Worm (Caenorhabditis elegans): ENCODE measurements around the gene ZK470.1.

The ZK470.1 gene

ce11 chrX:4146798-4147543 is 16.5 kb upstream of the ZK470.1 start:
- TF ChIP-seq Y53G8AR.9 (GFP tag; conservative IDR thresholded peaks at IDR 0.05) (peak; percentile 7; the same call in 1 of the 2 replicates), Y95B8A.8 (GFP tag; IDR thresholded peaks at IDR 0.05) (no peak), B0336.3 (GFP tag; IDR thresholded peaks at IDR 0.05) (peak; percentile 4; the same call in 1 of the 2 replicates), ceh-100 (GFP tag; IDR thresholded peaks at IDR 0.05) (peak; percentile 12; the same call in 1 of the 2 replicates), lin-35 (GFP tag; optimal IDR thresholded peaks at IDR 0.05) (peak in 1 of 3 experiments; percentile 8), ama-1 (optimal IDR thresholded peaks at IDR 0.05) (peak; percentile 71), ama-1 (GFP tag; optimal IDR thresholded peaks at IDR 0.05) (peak in 1 of 2 experiments; percentile 36), madf-6 (GFP tag; IDR thresholded peaks at IDR 0.05) (no peak)

DNA sequence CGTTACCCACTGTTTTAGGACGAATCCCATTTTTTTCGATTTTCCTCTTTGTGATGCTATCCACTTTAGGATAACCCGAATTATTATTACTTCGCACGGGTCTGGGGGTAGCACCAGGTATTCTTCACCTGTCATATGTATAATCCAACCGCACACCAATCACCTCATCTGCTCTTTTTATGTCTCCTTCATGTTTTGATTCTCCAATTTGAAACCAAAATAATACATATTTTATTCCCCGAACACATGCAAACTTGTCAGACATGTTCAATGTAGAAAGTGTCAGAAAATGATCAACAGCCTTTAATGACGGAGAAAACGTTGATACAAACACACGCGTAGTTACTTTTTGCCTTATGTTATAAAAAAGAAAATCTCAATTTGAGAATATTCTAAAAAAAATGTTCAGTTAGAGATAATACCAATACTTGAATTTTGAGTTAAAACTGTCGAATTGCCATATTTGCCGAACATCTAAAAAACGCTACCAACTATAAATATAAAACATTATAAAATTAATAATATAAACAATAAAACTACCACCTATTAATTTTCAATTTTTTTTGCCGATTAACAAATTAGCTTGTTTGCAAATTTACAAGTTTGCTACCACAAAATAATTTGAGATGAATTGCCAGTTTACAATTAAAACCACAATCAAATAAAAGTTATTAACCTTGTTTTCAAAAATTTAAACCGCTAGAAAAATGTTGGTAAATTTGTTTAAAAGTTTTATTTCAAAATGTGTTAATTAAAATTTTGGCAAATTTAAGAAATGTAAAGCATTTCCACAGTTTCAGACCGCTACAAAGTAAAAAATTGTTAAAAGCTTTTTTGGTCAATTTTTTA is 15.7 kb upstream of the ZK470.1 start:
- TF ChIP-seq athp-1 (tag; optimal IDR thresholded peaks at IDR 0.05) (peak; percentile 75), F39B2.1 (GFP tag; IDR thresholded peaks at IDR 0.05) (peak; percentile 43), Y79H2A.3 (GFP tag; conservative IDR thresholded peaks at IDR 0.05) (no peak), F33H1.4 (GFP tag; IDR thresholded peaks at IDR 0.05) (no peak), F57C9.4 (tag; optimal IDR thresholded peaks at IDR 0.05) (peak; percentile 56), cebp-2 (GFP tag; IDR thresholded peaks at IDR 0.05) (no peak), attf-3 (GFP tag; conservative IDR thresholded peaks at IDR 0.05) (no peak), tbx-9 (tag; optimal IDR thresholded peaks at IDR 0.05; ENCODE audit: borderline replicate concordance) (peak; percentile 23), K11D2.4 (GFP tag; IDR thresholded peaks at IDR 0.05) (no peak), lin-40 (tag; optimal IDR thresholded peaks at IDR 0.05) (peak; percentile 55), nhr-80 (tag; optimal IDR thresholded peaks at IDR 0.05) (peak; percentile 48), pbrm-1 (GFP tag; IDR thresholded peaks at IDR 0.05) (peak; percentile 74; the same call in 1 of the 2 replicates), madf-3 (GFP tag; IDR thresholded peaks at IDR 0.05) (peak; percentile 70), C06A6.2 (GFP tag; conservative IDR thresholded peaks at IDR 0.05) (peak; percentile 27), atf-7 (tag; optimal IDR thresholded peaks at IDR 0.05) (peak; percentile 59), lsl-1 (GFP tag; optimal IDR thresholded peaks at IDR 0.05) (no peak), egrh-3 (GFP tag; IDR thresholded peaks at IDR 0.05) (no peak), dpff-1 (tag; optimal IDR thresholded peaks at IDR 0.05) (peak; percentile 71), nhr-27 (tag; optimal IDR thresholded peaks at IDR 0.05) (no peak), F23B12.7 (tag; optimal IDR thresholded peaks at IDR 0.05; ENCODE audit: insufficient read depth) (peak; percentile 3), ceh-79 (tag; optimal IDR thresholded peaks at IDR 0.05) (no peak), Y53G8AR.9 (GFP tag; conservative IDR thresholded peaks at IDR 0.05) (peak; percentile 59), F57A8.1 (GFP tag; optimal IDR thresholded peaks at IDR 0.05) (no peak), nhr-120 (GFP tag; IDR thresholded peaks at IDR 0.05) (no peak), F10E7.11 (tag; optimal IDR thresholded peaks at IDR 0.05) (peak; percentile 50), hmg-20 (GFP tag; IDR thresholded peaks at IDR 0.05) (no peak; the same call in 1 of the 2 replicates), B0336.3 (GFP tag; IDR thresholded peaks at IDR 0.05) (peak; percentile 60), lsy-27 (tag; optimal IDR thresholded peaks at IDR 0.05; ENCODE audit: borderline replicate concordance, insufficient read depth) (no peak), let-526 (GFP tag; IDR thresholded peaks at IDR 0.05) (0 out of 2 replicates have a peak, but pooled peaks have one; percentile 4), chd-7 (tag; optimal IDR thresholded peaks at IDR 0.05) (peak; percentile 48), B0019.2 (GFP tag; conservative IDR thresholded peaks at IDR 0.05) (no peak), repo-1 (tag; optimal IDR thresholded peaks at IDR 0.05) (peak; percentile 69), snpc-4 (GFP tag; optimal IDR thresholded peaks at IDR 0.05) (no peak), snpc-4 (tag; optimal IDR thresholded peaks at IDR 0.05) (peak in 2 of 4 experiments; percentile 22 to 42), akir-1 (GFP tag; optimal IDR thresholded peaks at IDR 0.05) (no peak), sdz-38 (tag; optimal IDR thresholded peaks at IDR 0.05) (no peak), gei-17 (GFP tag; optimal IDR thresholded peaks at IDR 0.05) (peak; percentile 26), F52B5.7 (tag; optimal IDR thresholded peaks at IDR 0.05) (peak; percentile 44)

All from whole organism, young adult.